Worm (Caenorhabditis elegans) whole organism, L4/young adult: ENCODE measurements around the gene tric-1B.2.
"Not testable (repeated sequence)": the region's sequence is repeated elsewhere in the genome, so short reads cannot be mapped to it uniquely, and the experiment has no call there.

Source experiments
- W03F9.2 ChIP-seq: fragments of 150-350 bp; optimal IDR thresholded peaks from 2 replicates; lab custom pipeline; 2014; ENCODE audit warnings: missing biosample characterization, missing genetic modification characterization
- dao-5 ChIP-seq: sonication (generic microtip); optimal IDR thresholded peaks from 2 replicates; lab custom pipeline; 2016; ENCODE audit warnings: missing genotype, missing genetic modification characterization, moderate library complexity, missing compliant biosample characterization
- him-1 ChIP-seq: sonication (generic microtip); optimal IDR thresholded peaks from 2 replicates; lab custom pipeline; 2016; ENCODE audit warnings: missing genotype, missing genetic modification reagents, missing genetic modification characterization, missing compliant biosample characterization

tric-1B.2 gene

DNA sequence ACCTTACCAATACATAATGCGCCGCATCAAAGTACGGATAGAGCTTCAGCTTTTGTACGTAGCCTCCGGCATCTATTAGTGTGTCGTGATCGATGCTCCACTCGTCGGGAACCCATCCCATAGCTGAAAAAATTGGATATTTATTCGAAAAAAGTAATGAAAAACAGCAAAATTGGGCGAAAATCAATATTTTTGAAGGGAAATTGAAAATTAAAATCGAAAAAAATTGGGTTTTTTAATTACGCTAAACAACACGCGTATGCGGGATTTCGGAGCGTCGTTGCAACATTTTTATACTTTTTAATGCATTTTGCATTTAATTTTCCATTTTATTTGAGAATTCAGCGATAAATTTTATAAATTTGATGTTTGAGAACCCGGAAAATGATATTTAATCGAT, at the start of gene tric-1B.2, which contains the start of gene Y57A10A.29:
TSS of gene tric-1B.2 (minus strand) at position 129 of the 400 bp plus-strand sequence.
TSS of gene Y57A10A.29 (plus strand) at position 303 of the 400 bp plus-strand sequence.
- TF ChIP-seq dao-5 (tag; lab: Kevin White, UChicago): no peak
- TF ChIP-seq him-1 (tag; lab: Kevin White, UChicago): no peak
- no peak for TF ChIP-seq W03F9.2 (tag; lab: Kevin White, UChicago)

ce11 chrII:12324159-12324558, 45.0 kb upstream of the tric-1B.2 start, which contains the start of gene sre-56:
sre-56 (plus strand) TSS chrII:12324459.
- no peak for TF ChIP-seq W03F9.2 (tag; lab: Kevin White, UChicago)
- TF ChIP-seq dao-5 (tag; lab: Kevin White, UChicago): no peak
- no peak for TF ChIP-seq him-1 (tag; lab: Kevin White, UChicago)

ce11 chrII:12323305-12323704, 44.1 kb upstream of the tric-1B.2 start, which contains the start of gene sre-53:
sre-53 (minus strand) TSS chrII:12323405.
- no peak for TF ChIP-seq him-1 (tag; lab: Kevin White, UChicago)
- no peak for TF ChIP-seq dao-5 (tag; lab: Kevin White, UChicago)
- TF ChIP-seq W03F9.2 (tag; lab: Kevin White, UChicago): no peak

DNA sequence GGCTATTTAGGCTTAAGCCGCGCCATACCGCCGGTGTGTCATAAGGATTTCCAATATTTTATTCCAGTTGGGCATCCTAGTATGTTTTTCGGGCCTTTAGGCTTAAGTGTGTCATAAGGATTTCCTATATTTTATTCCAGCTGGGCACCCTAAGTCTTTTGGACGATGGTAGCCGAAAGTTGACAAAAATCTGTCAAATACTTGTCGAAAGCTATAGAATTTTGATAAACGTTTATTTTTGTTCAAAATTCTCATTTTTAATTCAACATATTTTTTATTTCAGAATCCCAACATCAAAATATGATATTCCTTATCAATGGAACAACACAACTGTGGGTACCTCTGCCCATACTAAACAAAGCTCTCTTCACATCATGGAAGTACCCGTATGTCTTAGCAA, 39.4 kb upstream of the tric-1B.2 start, which contains the start of gene sre-49:
TSS of gene sre-49 (plus strand) at position 301 of the 400 bp plus-strand sequence.
- TF ChIP-seq W03F9.2, dao-5, him-1 (tag; lab: Kevin White, UChicago): not testable (repeated sequence)

DNA sequence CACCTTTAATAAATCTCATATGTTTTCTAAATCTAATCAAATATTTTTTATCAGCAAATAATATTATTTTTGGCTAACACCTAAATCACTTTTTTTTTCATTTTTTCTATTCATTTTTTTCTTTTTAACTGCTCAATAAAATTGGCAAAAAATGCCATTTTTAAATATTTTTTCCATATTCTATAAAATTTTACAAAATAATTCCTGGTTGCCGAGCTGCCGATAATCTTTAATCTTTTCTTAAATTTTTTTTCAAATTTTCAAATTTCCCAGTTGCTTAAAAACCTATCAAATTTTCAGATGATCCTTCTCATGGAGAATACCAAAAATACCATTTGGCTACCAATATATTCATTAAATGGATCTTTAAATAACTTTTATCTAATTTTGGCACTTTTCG, 32.4 kb upstream of the tric-1B.2 start, which contains the start of gene sre-51:
TSS of gene sre-51 (plus strand) at position 301 of the 400 bp plus-strand sequence.
- TF ChIP-seq dao-5 (tag; lab: Kevin White, UChicago) (no peak), W03F9.2 (tag; lab: Kevin White, UChicago) (no peak), him-1 (tag; lab: Kevin White, UChicago) (no peak)

ce11 chrII:12309614-12310013, 30.4 kb upstream of the tric-1B.2 start, which contains the start of gene C50E10.2:
C50E10.2 (minus strand) TSS chrII:12309714.
- TF ChIP-seq dao-5 (tag; lab: Kevin White, UChicago) (no peak), W03F9.2 (tag; lab: Kevin White, UChicago) (no peak)

- no peak for TF ChIP-seq him-1 (tag; lab: Kevin White, UChicago)
- no peak for TF ChIP-seq dao-5 (tag; lab: Kevin White, UChicago)
- no peak for TF ChIP-seq W03F9.2 (tag; lab: Kevin White, UChicago)
Measured at ce11 chrII:12303142-12303541, 24.0 kb upstream of the tric-1B.2 start, which contains the start of gene sre-50. sre-50 (plus strand) TSS chrII:12303525.

DNA sequence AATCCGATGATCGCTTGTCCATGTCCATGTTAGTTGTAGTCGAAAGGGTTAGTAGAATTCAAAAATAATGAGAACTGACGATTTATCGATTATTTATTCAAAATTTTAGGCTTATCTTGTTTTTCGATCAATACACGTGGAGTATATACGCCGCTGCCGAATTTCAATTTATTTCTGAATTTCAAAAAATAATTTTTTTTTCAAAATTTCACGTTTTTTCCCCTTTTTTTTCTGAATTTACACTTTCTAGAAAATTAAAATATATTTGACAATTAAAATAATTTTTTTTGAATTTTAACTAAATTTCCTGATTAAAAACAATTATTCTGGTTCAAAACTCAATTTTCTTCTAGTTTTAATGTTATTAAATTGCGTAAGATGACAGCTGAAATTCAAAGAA, 23.2 kb upstream of the tric-1B.2 start, which contains the start of gene C50E10.1:
TSS of gene C50E10.1 (minus strand) at position 101 of the 400 bp plus-strand sequence.
- TF ChIP-seq him-1 (tag; lab: Kevin White, UChicago) (no peak), W03F9.2 (tag; lab: Kevin White, UChicago) (no peak), dao-5 (tag; lab: Kevin White, UChicago) (no peak)

DNA sequence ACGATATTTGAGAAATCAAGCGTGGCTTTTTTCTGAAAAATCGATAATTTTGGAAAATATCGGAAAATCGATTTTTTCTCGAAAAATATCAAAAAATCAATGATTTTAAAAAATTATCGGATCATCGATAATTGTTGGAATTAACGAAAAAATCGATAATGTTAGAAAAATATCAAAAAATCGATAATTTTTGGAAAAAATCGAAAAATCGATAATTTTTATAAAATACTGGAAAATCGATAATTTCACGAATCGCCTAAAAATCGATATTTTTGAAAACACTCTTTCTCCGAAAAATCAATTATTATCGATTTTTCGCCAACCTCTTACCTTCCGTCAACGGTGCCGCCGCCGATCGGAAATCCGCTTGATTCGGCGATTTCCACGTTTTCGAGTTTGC, 22.0 kb upstream of the tric-1B.2 start:
- TF ChIP-seq W03F9.2 (tag; lab: Kevin White, UChicago) (no peak), dao-5 (tag; lab: Kevin White, UChicago) (no peak), him-1 (tag; lab: Kevin White, UChicago) (no peak)

- TF ChIP-seq W03F9.2 (tag; lab: Kevin White, UChicago) (no peak), dao-5 (tag; lab: Kevin White, UChicago) (no peak), him-1 (tag; lab: Kevin White, UChicago) (no peak)
Measured at ce11 chrII:12300680-12301079, 21.5 kb upstream of the tric-1B.2 start.

- TF ChIP-seq him-1 (tag; lab: Kevin White, UChicago): no peak
- TF ChIP-seq W03F9.2 (tag; lab: Kevin White, UChicago): no peak
- TF ChIP-seq dao-5 (tag; lab: Kevin White, UChicago): no peak
Measured at ce11 chrII:12296591-12296990, 17.4 kb upstream of the tric-1B.2 start.

DNA sequence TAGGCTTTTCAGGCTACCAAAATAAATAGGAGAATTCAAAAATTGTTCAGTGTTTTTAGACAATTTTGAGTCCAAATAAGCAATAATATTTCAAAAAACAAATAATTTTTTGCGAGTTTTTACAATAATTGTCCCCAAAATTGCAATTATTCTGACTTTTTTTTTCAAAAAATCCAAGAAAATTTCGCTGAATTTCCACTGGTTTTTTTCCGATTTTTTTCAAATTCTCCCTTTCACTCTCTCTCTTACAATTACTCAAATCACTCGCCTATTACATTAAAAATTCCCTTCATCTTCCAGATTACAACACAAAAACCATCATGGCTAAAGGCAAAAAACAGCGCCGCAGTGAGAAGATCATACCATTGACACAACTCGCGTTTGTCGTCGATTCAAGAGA, 9.9 kb upstream of the tric-1B.2 start, which contains the start of gene Y57A10A.31:
TSS of gene Y57A10A.31 (plus strand) at position 301 of the 400 bp plus-strand sequence.
- TF ChIP-seq W03F9.2 (tag; lab: Kevin White, UChicago): no peak
- no peak for TF ChIP-seq him-1 (tag; lab: Kevin White, UChicago)
- no peak for TF ChIP-seq dao-5 (tag; lab: Kevin White, UChicago)

DNA sequence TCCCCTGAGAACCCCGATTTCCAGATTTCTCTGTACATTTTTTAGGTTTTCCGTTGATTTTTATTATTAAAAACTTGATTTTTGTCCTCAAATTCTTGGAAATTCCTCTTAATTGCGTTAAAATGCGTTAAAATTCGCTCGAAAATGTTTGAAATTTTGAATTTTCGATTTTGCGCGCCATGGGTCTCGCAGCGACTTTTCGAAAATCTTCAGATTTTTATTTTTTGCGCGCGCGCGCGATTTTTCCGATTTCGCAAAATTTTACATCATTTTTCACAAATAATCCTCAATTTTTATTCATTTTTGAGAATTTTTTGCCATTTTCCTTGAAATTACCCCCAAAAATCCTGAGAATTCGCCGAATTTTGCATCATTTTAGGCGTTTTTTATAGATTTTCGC, 4.9 kb upstream of the tric-1B.2 start:
- TF ChIP-seq W03F9.2 (tag; lab: Kevin White, UChicago) (no peak), dao-5 (tag; lab: Kevin White, UChicago) (no peak), him-1 (tag; lab: Kevin White, UChicago) (no peak)

DNA sequence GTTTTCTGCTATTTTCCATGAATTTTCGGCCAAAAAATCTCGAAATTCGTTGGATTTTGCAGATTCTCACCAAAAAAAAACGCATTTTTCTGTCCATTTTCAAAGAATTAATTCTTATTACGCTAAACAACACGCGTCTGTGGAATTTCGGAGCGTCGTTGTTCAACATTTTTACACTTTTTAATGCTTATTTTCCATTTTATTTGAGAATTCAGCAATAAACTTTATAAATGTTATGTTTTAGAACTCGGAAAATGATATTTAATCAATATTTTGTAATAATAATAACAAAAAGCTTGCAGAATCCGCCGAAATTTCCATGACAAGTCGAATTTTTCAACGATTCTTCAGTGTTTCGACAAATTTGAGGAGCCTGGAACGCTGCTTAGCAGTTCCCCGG, 1.2 kb upstream of the tric-1B.2 start, which contains the start of gene ife-5:
TSS of gene ife-5 (plus strand) at position 301 of the 400 bp plus-strand sequence.
- TF ChIP-seq W03F9.2 (tag; lab: Kevin White, UChicago) (no peak), him-1 (tag; lab: Kevin White, UChicago) (no peak)
